Fruit fly (Drosophila melanogaster): Measurements from ENCODE around the gene CG14143.

CG14143 gene

DNA sequence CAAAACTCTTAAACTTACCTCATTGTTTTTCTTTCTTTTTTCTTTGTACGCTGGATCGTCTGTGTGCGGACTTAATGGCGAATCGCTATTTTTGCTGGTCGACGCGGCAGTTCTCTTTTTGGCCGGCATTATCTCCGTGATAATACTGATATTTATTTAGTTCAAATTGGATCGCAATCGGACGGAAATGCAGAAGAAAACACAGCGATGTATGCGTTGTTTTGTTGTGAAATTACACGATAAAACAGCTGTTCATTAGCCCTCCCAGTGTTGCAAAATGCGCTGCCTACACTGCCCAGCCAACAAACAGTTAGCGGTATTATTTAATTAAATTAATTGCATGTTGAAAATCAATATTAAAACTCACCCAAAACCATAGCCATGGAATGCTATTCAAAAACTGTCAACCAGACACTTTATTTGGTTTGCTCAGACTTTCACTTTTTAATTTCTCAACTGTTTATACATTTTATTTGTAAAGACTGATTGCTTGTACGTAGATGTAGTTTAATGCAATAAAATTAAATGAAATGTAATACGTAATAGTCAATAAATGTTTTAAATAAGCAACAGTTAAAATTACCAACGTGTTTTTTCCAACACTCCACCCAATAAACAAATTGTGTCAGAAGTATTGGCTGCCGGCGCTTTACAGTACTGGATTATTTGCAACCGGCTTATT lies 36.7 kb upstream of the CG14143 start, which contains the start of the genes Irbp18 and APP-BP1 (continued):
- TF ChIP-seq B-H2 (GFP tag; optimal IDR thresholded peaks at IDR 0.05): peak; percentile 91
- peak; percentile 80 for TF ChIP-seq mirr (GFP tag; optimal IDR thresholded peaks at IDR 0.05)
- TF ChIP-seq CG11247 (GFP tag; IDR thresholded peaks at IDR 0.05): peak; percentile 88
- TF ChIP-seq CG7928 (GFP tag; optimal IDR thresholded peaks at IDR 0.05): peak; percentile 69
- peak; percentile 89 for TF ChIP-seq CG8944 (GFP tag; optimal IDR thresholded peaks at IDR 0.05)
- TF ChIP-seq Vsx1 (GFP tag; optimal IDR thresholded peaks at IDR 0.05): peak; percentile 84
- peak; percentile 66 for TF ChIP-seq ssp (GFP tag; IDR thresholded peaks at IDR 0.05)
- peak; percentile 56 for TF ChIP-seq Neu2 (GFP tag; optimal IDR thresholded peaks at IDR 0.05; ENCODE audit: borderline replicate concordance)
- no peak; the same call in 2 of the 3 replicates for TF ChIP-seq CG6791 (GFP tag; IDR thresholded peaks at IDR 0.05; ENCODE audit: partially characterized antibody)
- TF ChIP-seq CG6654 (GFP tag; optimal IDR thresholded peaks at IDR 0.05): peak; percentile 76
- peak; percentile 95 for TF ChIP-seq CoRest (tag; optimal IDR thresholded peaks at IDR 0.05)
- peak; percentile 73 for TF ChIP-seq CG15696 (tag; optimal IDR thresholded peaks at IDR 0.05)
- peak; percentile 96 for TF ChIP-seq CG4424 (GFP tag; optimal IDR thresholded peaks at IDR 0.05)
- TF ChIP-seq zfh2 (GFP tag; optimal IDR thresholded peaks at IDR 0.05): peak; percentile 96
- peak; percentile 87 for TF ChIP-seq Spps (tag; optimal IDR thresholded peaks at IDR 0.05)
- TF ChIP-seq CG13624 (GFP tag; optimal IDR thresholded peaks at IDR 0.05): peak; percentile 95
- no peak for TF ChIP-seq HLH4C (GFP tag; IDR thresholded peaks at IDR 0.05; ENCODE audit: partially characterized antibody)
- TF ChIP-seq Hr3 (GFP tag; optimal IDR thresholded peaks at IDR 0.05): peak; percentile 95
- peak; percentile 85 for TF ChIP-seq emc (GFP tag; optimal IDR thresholded peaks at IDR 0.05)
- TF ChIP-seq Pdp1 (GFP tag; optimal IDR thresholded peaks at IDR 0.05): peak; percentile 92 to 96
- TF ChIP-seq dysf (GFP tag; IDR thresholded peaks at IDR 0.05): peak; percentile 88
- TF ChIP-seq CG7372 (GFP tag; IDR thresholded peaks at IDR 0.05): peak; percentile 84
- TF ChIP-seq CG5245 (GFP tag; optimal IDR thresholded peaks at IDR 0.05): peak; percentile 87
- peak; percentile 77 for TF ChIP-seq twi (tag; optimal IDR thresholded peaks at IDR 0.05)
- TF ChIP-seq CG1792 (GFP tag; optimal IDR thresholded peaks at IDR 0.05): peak; percentile 91
- peak; percentile 81 for TF ChIP-seq CG17328 (GFP tag; IDR thresholded peaks at IDR 0.05)
- no peak for TF ChIP-seq cad (GFP tag; optimal IDR thresholded peaks at IDR 0.05)
- TF ChIP-seq CG10209 (GFP tag; optimal IDR thresholded peaks at IDR 0.05): peak; percentile 96
- peak; percentile 95 to 96 for TF ChIP-seq Hr51 (GFP tag; optimal IDR thresholded peaks at IDR 0.05)
- TF ChIP-seq CG8290 (GFP tag; optimal IDR thresholded peaks at IDR 0.05): peak; percentile 87
- peak; percentile 81 to 92 for TF ChIP-seq CG8290 (tag; optimal IDR thresholded peaks at IDR 0.05)
- TF ChIP-seq pfk (GFP tag; optimal IDR thresholded peaks at IDR 0.05): peak; percentile 17
- peak; percentile 77; the same call in 2 of the 3 replicates for TF ChIP-seq C15 (GFP tag; IDR thresholded peaks at IDR 0.05)
- no peak for TF ChIP-seq nerfin-2 (GFP tag; IDR thresholded peaks at IDR 0.05; ENCODE audit: partially characterized antibody)
- peak; percentile 73; the same call in 1 of the 2 replicates for TF ChIP-seq Awh (GFP tag; IDR thresholded peaks at IDR 0.05)
- TF ChIP-seq Oaz (GFP tag; IDR thresholded peaks at IDR 0.05): peak; percentile 70
- peak; percentile 92 for TF ChIP-seq fu2 (GFP tag; optimal IDR thresholded peaks at IDR 0.05)
- TF ChIP-seq D19A (tag; optimal IDR thresholded peaks at IDR 0.05): peak; percentile 86
- peak; percentile 91 for TF ChIP-seq CG10147 (GFP tag; optimal IDR thresholded peaks at IDR 0.05)
- TF ChIP-seq CG18262 (tag; optimal IDR thresholded peaks at IDR 0.05): peak; percentile 93
- peak; percentile 93 for TF ChIP-seq Sox102F (GFP tag; optimal IDR thresholded peaks at IDR 0.05)
- peak; percentile 72 for TF ChIP-seq sens-2 (GFP tag; IDR thresholded peaks at IDR 0.05)
- peak; percentile 90 for TF ChIP-seq Fer3 (tag; optimal IDR thresholded peaks at IDR 0.05)
- peak; percentile 93 for TF ChIP-seq vfl (GFP tag; optimal IDR thresholded peaks at IDR 0.05)
- TF ChIP-seq gcm (GFP tag; optimal IDR thresholded peaks at IDR 0.05): peak; percentile 89
- TF ChIP-seq GATAe (GFP tag; conservative IDR thresholded peaks at IDR 0.05): no peak; the same call in 1 of the 2 replicates
- peak; percentile 53 for TF ChIP-seq pzg (GFP tag; optimal IDR thresholded peaks at IDR 0.05)
- no peak for TF ChIP-seq Scr (GFP tag; IDR thresholded peaks at IDR 0.05; ENCODE audit: partially characterized antibody)
- peak; percentile 98 for TF ChIP-seq CG30403 (GFP tag; optimal IDR thresholded peaks at IDR 0.05)

Measured in whole organism, embryonic.